Worm (Caenorhabditis elegans): ENCODE measurements around the gene Y45F10D.6.

DNA sequence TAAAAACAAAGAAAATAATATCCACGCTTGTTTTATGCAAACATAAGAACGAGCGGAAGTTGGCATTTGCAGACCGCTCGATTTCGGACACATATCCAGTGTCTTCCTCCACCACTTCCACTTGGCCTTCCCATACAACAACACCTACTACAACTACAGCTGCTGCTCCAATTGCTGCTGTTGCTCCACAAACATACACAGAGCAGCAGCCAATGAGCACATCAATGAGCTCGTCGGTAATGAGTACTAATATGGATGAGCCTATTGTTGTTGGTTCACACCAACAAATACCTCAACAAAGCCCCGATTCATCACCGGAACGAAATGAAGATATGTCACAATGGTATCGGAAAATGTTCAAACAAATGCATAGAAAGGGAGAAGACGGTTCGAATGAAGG, 42.1 kb downstream of the Y45F10D.6 start:
- no peak for TF ChIP-seq lin-13 (GFP tag; optimal IDR thresholded peaks at IDR 0.05)
- TF ChIP-seq R02D3.7 (tag; optimal IDR thresholded peaks at IDR 0.05): no peak
- no peak for TF ChIP-seq pha-4 (GFP tag; IDR thresholded peaks at IDR 0.05)
- TF ChIP-seq pha-4 (tag; optimal IDR thresholded peaks at IDR 0.05): no peak
- TF ChIP-seq snpc-4 (tag; optimal IDR thresholded peaks at IDR 0.05): no peak
- no peak for TF ChIP-seq egl-27 (tag; optimal IDR thresholded peaks at IDR 0.05)
